Worm (Caenorhabditis elegans): Measurements from ENCODE around the gene rbx-1.

The rbx-1 gene

ce11 chrV:9725719-9726118, 35.4 kb upstream of the rbx-1 start:
- TF ChIP-seq sptf-1 (tag; optimal IDR thresholded peaks at IDR 0.05) (no peak), lin-13 (tag; optimal IDR thresholded peaks at IDR 0.05) (no peak), blmp-1 (tag; optimal IDR thresholded peaks at IDR 0.05) (no peak), unc-39 (tag; optimal IDR thresholded peaks at IDR 0.05) (no peak), nhr-76 (tag; optimal IDR thresholded peaks at IDR 0.05) (no peak), mls-2 (tag; optimal IDR thresholded peaks at IDR 0.05) (no peak), lsy-2 (tag; optimal IDR thresholded peaks at IDR 0.05) (no peak), mep-1 (tag; optimal IDR thresholded peaks at IDR 0.05) (no peak), M03D4.4 (tag; optimal IDR thresholded peaks at IDR 0.05) (no peak), hlh-1 (tag; optimal IDR thresholded peaks at IDR 0.05) (no peak), unc-120 (tag; optimal IDR thresholded peaks at IDR 0.05; ENCODE audit: poor library complexity, severe bottlenecking) (no peak)

ce11 chrV:9724021-9724671, 33.8 kb upstream of the rbx-1 start, which contains the start of gene slcr-46.3:
TSS of gene slcr-46.3 (minus strand) at chrV:9724106.
- TF ChIP-seq blmp-1 (tag; optimal IDR thresholded peaks at IDR 0.05) (no peak), elt-1 (tag; optimal IDR thresholded peaks at IDR 0.05; ENCODE audit: borderline replicate concordance, insufficient read depth) (no peak), zip-8 (tag; optimal IDR thresholded peaks at IDR 0.05) (peak; percentile 84), hlh-1 (tag; optimal IDR thresholded peaks at IDR 0.05) (no peak), mab-5 (tag; optimal IDR thresholded peaks at IDR 0.05) (peak; percentile 6), ham-2 (GFP tag; optimal IDR thresholded peaks at IDR 0.05) (peak; percentile 32), nhr-2 (tag; optimal IDR thresholded peaks at IDR 0.05) (peak; percentile 64), nhr-12 (tag; optimal IDR thresholded peaks at IDR 0.05) (no peak), M03D4.4 (tag; optimal IDR thresholded peaks at IDR 0.05) (peak; percentile 34), ztf-11 (tag; optimal IDR thresholded peaks at IDR 0.05) (no peak), mls-2 (tag; optimal IDR thresholded peaks at IDR 0.05) (no peak), unc-62 (GFP tag; optimal IDR thresholded peaks at IDR 0.05) (peak; percentile 10), drap-1 (GFP tag; optimal IDR thresholded peaks at IDR 0.05) (no peak), pha-4 (tag; optimal IDR thresholded peaks at IDR 0.05) (peak; percentile 43), elt-3 (tag; optimal IDR thresholded peaks at IDR 0.05) (no peak), ceh-83 (GFP tag; optimal IDR thresholded peaks at IDR 0.05) (no peak), mep-1 (tag; optimal IDR thresholded peaks at IDR 0.05) (peak; percentile 17)

- no peak for TF ChIP-seq sem-2 (GFP tag; optimal IDR thresholded peaks at IDR 0.05)
- no peak for TF ChIP-seq ham-2 (GFP tag; optimal IDR thresholded peaks at IDR 0.05)
- TF ChIP-seq lin-32 (GFP tag; optimal IDR thresholded peaks at IDR 0.05) = no peak
- TF ChIP-seq pha-4 (tag; optimal IDR thresholded peaks at IDR 0.05) = no peak
- TF ChIP-seq elt-3 (tag; optimal IDR thresholded peaks at IDR 0.05) = no peak
- TF ChIP-seq lin-13 (tag; optimal IDR thresholded peaks at IDR 0.05) = no peak
- no peak for TF ChIP-seq ceh-43 (GFP tag; optimal IDR thresholded peaks at IDR 0.05)
- TF ChIP-seq blmp-1 (tag; optimal IDR thresholded peaks at IDR 0.05) = no peak
These were observed 26.1 kb upstream of the rbx-1 start, which contains the start of gene str-188 for ce11 chrV:9716397-9716796. TSS of gene str-188 (plus strand) at chrV:9716697.

- TF ChIP-seq elt-1 (tag; optimal IDR thresholded peaks at IDR 0.05; ENCODE audit: borderline replicate concordance, insufficient read depth) (no peak), unc-120 (tag; optimal IDR thresholded peaks at IDR 0.05; ENCODE audit: poor library complexity, severe bottlenecking) (no peak), sptf-1 (tag; optimal IDR thresholded peaks at IDR 0.05) (no peak), ceh-83 (GFP tag; optimal IDR thresholded peaks at IDR 0.05) (no peak), tbx-8 (GFP tag; optimal IDR thresholded peaks at IDR 0.05) (no peak), cnd-1 (tag; optimal IDR thresholded peaks at IDR 0.05) (no peak), unc-39 (tag; optimal IDR thresholded peaks at IDR 0.05) (no peak), mep-1 (tag; optimal IDR thresholded peaks at IDR 0.05) (no peak), zip-8 (tag; optimal IDR thresholded peaks at IDR 0.05) (no peak), nhr-28 (tag; optimal IDR thresholded peaks at IDR 0.05) (no peak), elt-3 (tag; optimal IDR thresholded peaks at IDR 0.05) (no peak), lin-13 (tag; optimal IDR thresholded peaks at IDR 0.05) (no peak), snpc-4 (tag; optimal IDR thresholded peaks at IDR 0.05) (no peak)
These were observed 24.6 kb upstream of the rbx-1 start, which contains the start of gene F40F9.3 for ce11 chrV:9714909-9715308. TSS of gene F40F9.3 (plus strand) at chrV:9715209.

ce11 chrV:9713532-9713931, 23.2 kb upstream of the rbx-1 start, which contains the start of gene F40F9.10:
TSS of gene F40F9.10 (minus strand) at chrV:9713632.
- TF ChIP-seq lin-32 (GFP tag; optimal IDR thresholded peaks at IDR 0.05) (no peak), mls-2 (tag; optimal IDR thresholded peaks at IDR 0.05) (no peak), unc-39 (tag; optimal IDR thresholded peaks at IDR 0.05) (no peak), snpc-4 (tag; optimal IDR thresholded peaks at IDR 0.05) (no peak), ceh-83 (GFP tag; optimal IDR thresholded peaks at IDR 0.05) (no peak), hlh-1 (tag; optimal IDR thresholded peaks at IDR 0.05) (no peak), elt-3 (tag; optimal IDR thresholded peaks at IDR 0.05) (no peak), elt-1 (tag; optimal IDR thresholded peaks at IDR 0.05; ENCODE audit: borderline replicate concordance, insufficient read depth) (no peak), blmp-1 (tag; optimal IDR thresholded peaks at IDR 0.05) (no peak)
